Worm (Caenorhabditis elegans): ENCODE results near the gene Y82E9BR.14.

- TF ChIP-seq lin-15B (tag; optimal IDR thresholded peaks at IDR 0.05) (no peak), lin-13 (GFP tag; optimal IDR thresholded peaks at IDR 0.05) (no peak), F49E8.2 (tag; optimal IDR thresholded peaks at IDR 0.05; ENCODE audit: borderline replicate concordance) (no peak), mes-2 (tag; optimal IDR thresholded peaks at IDR 0.05; ENCODE audit: poor library complexity, severe bottlenecking) (no peak), cey-2 (tag; optimal IDR thresholded peaks at IDR 0.05; ENCODE audit: borderline replicate concordance, insufficient read depth) (no peak), fkh-10 (GFP tag; optimal IDR thresholded peaks at IDR 0.05) (no peak)
Observed at ce11 chrIII:1419146-1419636, 5.3 kb upstream of the Y82E9BR.14 start, which contains the start of gene Y82E9BR.3.
